Fruit fly (Drosophila melanogaster) whole organism, embryonic: ENCODE data around the gene CG5882.

Source experiments
- Blimp-1 ChIP-seq: fragments of 200-800 bp; sonication (Bioruptor generic); optimal IDR thresholded peaks from 3 replicates; lab custom pipeline; 2018; ENCODE audit warnings: missing biosample characterization, missing genetic modification characterization, mild to moderate bottlenecking, moderate library complexity, missing genetic modification reagents
- Bteb2 ChIP-seq: fragments of 200-800 bp; sonication (Bioruptor generic); optimal IDR thresholded peaks from 2 replicates; lab custom pipeline; 2016; ENCODE audit warnings: missing biosample characterization, missing genetic modification characterization
- CG10209 ChIP-seq: fragments of 200-800 bp; sonication (Bioruptor generic); optimal IDR thresholded peaks from 3 replicates; lab custom pipeline; 2017; ENCODE audit warnings: missing biosample characterization, mild to moderate bottlenecking, missing genetic modification characterization, missing genetic modification reagents
- CG11695 ChIP-seq: fragments of 200-800 bp; sonication (Bioruptor generic); IDR thresholded peaks from 3 replicates; pipeline ENCODE4 v1.3.6; 2022; ENCODE audit warnings: missing biosample characterization, missing genetic modification characterization
- CG12219 ChIP-seq: fragments of 200-800 bp; sonication (Bioruptor generic); optimal IDR thresholded peaks from 3 replicates; lab custom pipeline; 2018; ENCODE audit warnings: missing biosample characterization, mild to moderate bottlenecking, missing genetic modification characterization
- CG13123 ChIP-seq: fragments of 200-800 bp; sonication (Bioruptor generic); optimal IDR thresholded peaks from 2 replicates; lab custom pipeline; 2016; ENCODE audit warnings: missing biosample characterization, missing genetic modification characterization
- CG13296 ChIP-seq: fragments of 200-800 bp; sonication (Bioruptor generic); optimal IDR thresholded peaks from 3 replicates; lab custom pipeline; 2018; ENCODE audit warnings: missing biosample characterization, mild to moderate bottlenecking, missing genetic modification characterization
- CG13894 ChIP-seq: fragments of 200-800 bp; sonication (Bioruptor generic); optimal IDR thresholded peaks from 3 replicates; lab custom pipeline; 2018; ENCODE audit warnings: missing biosample characterization, mild to moderate bottlenecking, missing genetic modification characterization, moderate library complexity
- CG14014 ChIP-seq: fragments of 200-800 bp; sonication (Bioruptor generic); IDR thresholded peaks from 2 replicates; pipeline ENCODE4 v1.3.6; 2022; ENCODE audit warnings: missing biosample characterization, missing genetic modification characterization
- CG1602 ChIP-seq: fragments of 200-800 bp; sonication (Bioruptor generic); optimal IDR thresholded peaks from 3 replicates; lab custom pipeline; 2016; ENCODE audit warnings: missing biosample characterization, missing genetic modification characterization
- CG1603 ChIP-seq: fragments of 200-800 bp; sonication (Bioruptor generic); optimal IDR thresholded peaks from 2 replicates; lab custom pipeline; 2019; ENCODE audit warnings: missing biosample characterization, mild to moderate bottlenecking, missing genetic modification characterization, moderate library complexity
- CG16815 ChIP-seq: fragments of 200-800 bp; sonication (Bioruptor generic); optimal IDR thresholded peaks from 3 replicates; lab custom pipeline; 2017; ENCODE audit warnings: missing biosample characterization, mild to moderate bottlenecking, missing genetic modification characterization
- CG16863 ChIP-seq: fragments of 200-800 bp; sonication (Bioruptor generic); optimal IDR thresholded peaks from 3 replicates; lab custom pipeline; 2016; ENCODE audit warnings: missing biosample characterization, missing genetic modification characterization
- CG17385 ChIP-seq: fragments of 200-800 bp; sonication (Bioruptor generic); optimal IDR thresholded peaks from 3 replicates; lab custom pipeline; 2018; ENCODE audit warnings: missing biosample characterization, mild to moderate bottlenecking, missing genetic modification characterization
- CG2678 ChIP-seq: fragments of 200-800 bp; sonication (Bioruptor generic); optimal IDR thresholded peaks from 3 replicates; lab custom pipeline; 2019; ENCODE audit warnings: missing biosample characterization, mild to moderate bottlenecking, missing genetic modification characterization, moderate library complexity
- CG2875 ChIP-seq: fragments of 200-800 bp; sonication (Bioruptor generic); optimal IDR thresholded peaks from 2 replicates; lab custom pipeline; 2017; ENCODE audit warnings: missing biosample characterization, mild to moderate bottlenecking, missing genetic modification characterization, missing genetic modification reagents
- CG34376 ChIP-seq: fragments of 200-800 bp; sonication (Bioruptor generic); optimal IDR thresholded peaks from 2 replicates; lab custom pipeline; 2018; ENCODE audit warnings: missing biosample characterization, mild to moderate bottlenecking, missing genetic modification characterization
- CG5953 ChIP-seq: fragments of 200-800 bp; sonication (Bioruptor generic); IDR thresholded peaks from 2 replicates; pipeline ENCODE4 v1.3.6; 2022; ENCODE audit warnings: missing biosample characterization, missing genetic modification characterization
- CG6854 ChIP-seq: fragments of 200-800 bp; sonication (Bioruptor generic); optimal IDR thresholded peaks from 3 replicates; lab custom pipeline; 2017; ENCODE audit warnings: missing biosample characterization, mild to moderate bottlenecking, missing genetic modification characterization
- CG7556 ChIP-seq: fragments of 200-800 bp; sonication (Bioruptor generic); optimal IDR thresholded peaks from 2 replicates; lab custom pipeline; 2017; ENCODE audit warnings: missing biosample characterization, mild to moderate bottlenecking, missing genetic modification characterization
- CG7745 ChIP-seq: fragments of 200-800 bp; sonication (Bioruptor generic); optimal IDR thresholded peaks from 2 replicates; lab custom pipeline; 2018; ENCODE audit warnings: missing biosample characterization, mild to moderate bottlenecking, missing genetic modification characterization, moderate library complexity
- CG8388 ChIP-seq: fragments of 200-800 bp; sonication (Bioruptor generic); optimal IDR thresholded peaks from 2 replicates; lab custom pipeline; 2019; ENCODE audit warnings: missing biosample characterization, mild to moderate bottlenecking, missing genetic modification characterization, moderate library complexity
- CG9932 ChIP-seq: fragments of 200-800 bp; sonication (Bioruptor generic); IDR thresholded peaks from 2 replicates; pipeline ENCODE4 v1.3.6; 2022; ENCODE audit warnings: missing biosample characterization, missing genetic modification characterization
- Dbx ChIP-seq: fragments of 200-800 bp; sonication (Bioruptor generic); IDR thresholded peaks from 3 replicates; pipeline ENCODE4 v1.3.6; 2022; ENCODE audit warnings: missing biosample characterization, missing genetic modification characterization
- Dip3 ChIP-seq: fragments of 200-800 bp; sonication (Bioruptor generic); optimal IDR thresholded peaks from 3 replicates; lab custom pipeline; 2016; ENCODE audit warnings: missing biosample characterization, missing genetic modification characterization
- E2f2 ChIP-seq: fragments of 200-800 bp; sonication (Bioruptor generic); IDR thresholded peaks from 2 replicates; pipeline ENCODE4 v1.3.6; 2022; ENCODE audit warnings: missing biosample characterization, missing genetic modification characterization
- H15 ChIP-seq: fragments of 200-800 bp; sonication (Bioruptor generic); IDR thresholded peaks from 3 replicates; pipeline ENCODE4 v1.3.6; 2022; ENCODE audit warnings: missing biosample characterization, missing genetic modification characterization
- Hey ChIP-seq: fragments of 200-800 bp; sonication (Bioruptor generic); optimal IDR thresholded peaks from 3 replicates; lab custom pipeline; 2018; ENCODE audit warnings: missing biosample characterization, mild to moderate bottlenecking, missing genetic modification characterization
- HmgZ ChIP-seq: fragments of 200-800 bp; sonication (Bioruptor generic); optimal IDR thresholded peaks from 2 replicates; lab custom pipeline; 2018; ENCODE audit warnings: missing biosample characterization, mild to moderate bottlenecking, missing genetic modification characterization
- Hmr ChIP-seq: fragments of 200-800 bp; sonication (Bioruptor generic); optimal IDR thresholded peaks from 3 replicates; lab custom pipeline; 2017; ENCODE audit warnings: mild to moderate bottlenecking, missing biosample characterization, missing genetic modification reagents, missing genetic modification characterization
- NC2β ChIP-seq: fragments of 200-800 bp; sonication (Bioruptor generic); optimal IDR thresholded peaks from 2 replicates; lab custom pipeline; 2016; ENCODE audit warnings: missing biosample characterization, missing genetic modification characterization
- TFAM ChIP-seq: fragments of 200-800 bp; sonication (Bioruptor generic); optimal IDR thresholded peaks from 2 replicates; lab custom pipeline; 2017; ENCODE audit warnings: missing biosample characterization, missing genetic modification characterization, inconsistent platforms
- Vsx1 ChIP-seq: fragments of 200-800 bp; sonication (Bioruptor generic); optimal IDR thresholded peaks from 2 replicates; lab custom pipeline; 2017; ENCODE audit warnings: missing biosample characterization, mild to moderate bottlenecking, missing genetic modification characterization, missing genetic modification reagents
- Xbp1 ChIP-seq: fragments of 200-800 bp; sonication (Bioruptor generic); optimal IDR thresholded peaks from 3 replicates; lab custom pipeline; 2016; ENCODE audit warnings: missing biosample characterization, mild to moderate bottlenecking, missing genetic modification characterization
- ase ChIP-seq: fragments of 200-800 bp; sonication (Bioruptor generic); IDR thresholded peaks from 3 replicates; pipeline ENCODE4 v1.3.6; 2022; ENCODE audit warnings: missing biosample characterization, missing genetic modification characterization
- ash1 ChIP-seq: fragments of 200-800 bp; sonication (Bioruptor generic); optimal IDR thresholded peaks from 2 replicates; lab custom pipeline; 2018; ENCODE audit warnings: missing biosample characterization, mild to moderate bottlenecking, missing genetic modification characterization
- bab2 ChIP-seq: fragments of 200-800 bp; sonication (Bioruptor generic); optimal IDR thresholded peaks from 2 replicates; lab custom pipeline; 2016; ENCODE audit warnings: missing biosample characterization, missing genetic modification characterization
- caup ChIP-seq: fragments of 200-800 bp; sonication (Bioruptor generic); optimal IDR thresholded peaks from 3 replicates; lab custom pipeline; 2017; ENCODE audit warnings: missing biosample characterization, mild to moderate bottlenecking, missing genetic modification characterization, moderate library complexity; ENCODE audit not compliant: severe bottlenecking
- dpn ChIP-seq, 2 experiments: fragments of 200-800 bp; sonication (Bioruptor generic); optimal IDR thresholded peaks; 3 replicates each; lab custom pipeline; 2016; ENCODE audit warnings: missing biosample characterization in 2 of 2, missing genetic modification characterization in 2 of 2
- fd3F ChIP-seq: fragments of 200-800 bp; sonication (Bioruptor generic); optimal IDR thresholded peaks from 2 replicates; lab custom pipeline; 2018; ENCODE audit warnings: missing biosample characterization, mild to moderate bottlenecking, missing genetic modification characterization, moderate library complexity
- gem ChIP-seq: fragments of 200-800 bp; sonication (Bioruptor generic); optimal IDR thresholded peaks from 2 replicates; lab custom pipeline; 2019; ENCODE audit warnings: missing biosample characterization, mild to moderate bottlenecking, missing genetic modification characterization, moderate library complexity
- grau ChIP-seq: fragments of 200-800 bp; optimal IDR thresholded peaks from 3 replicates; lab custom pipeline; 2019; ENCODE audit warnings: missing biosample characterization, mild to moderate bottlenecking, missing genetic modification characterization, moderate library complexity
- lilli ChIP-seq: fragments of 200-800 bp; sonication (Bioruptor generic); optimal IDR thresholded peaks from 3 replicates; lab custom pipeline; 2016; ENCODE audit warnings: missing biosample characterization, missing genetic modification characterization
- odd ChIP-seq: fragments of 200-800 bp; sonication (Bioruptor generic); optimal IDR thresholded peaks from 2 replicates; lab custom pipeline; 2017; ENCODE audit warnings: missing biosample characterization, mild to moderate bottlenecking, missing genetic modification characterization
- pb ChIP-seq: fragments of 200-800 bp; sonication (Bioruptor generic); optimal IDR thresholded peaks from 3 replicates; lab custom pipeline; 2016; ENCODE audit warnings: missing biosample characterization, missing genetic modification characterization
- rib ChIP-seq: fragments of 200-800 bp; sonication (Bioruptor generic); IDR thresholded peaks from 2 replicates; pipeline ENCODE4 v1.3.6; 2022; ENCODE audit warnings: missing biosample characterization, missing genetic modification characterization
- scrt ChIP-seq: fragments of 200-800 bp; sonication (Bioruptor generic); optimal IDR thresholded peaks from 2 replicates; lab custom pipeline; 2018; ENCODE audit warnings: missing biosample characterization, mild to moderate bottlenecking, missing genetic modification characterization, moderate library complexity
- sd ChIP-seq: fragments of 200-800 bp; sonication (Bioruptor generic); optimal IDR thresholded peaks from 3 replicates; lab custom pipeline; 2018; ENCODE audit warnings: missing biosample characterization, mild to moderate bottlenecking, missing genetic modification characterization, moderate library complexity
- toy ChIP-seq: fragments of 200-800 bp; sonication (Bioruptor generic); IDR thresholded peaks from 2 replicates; pipeline ENCODE4 v1.3.6; 2022; ENCODE audit warnings: missing biosample characterization, missing genetic modification characterization
- wek ChIP-seq: fragments of 200-800 bp; sonication (Bioruptor generic); optimal IDR thresholded peaks from 3 replicates; lab custom pipeline; 2018; ENCODE audit warnings: missing biosample characterization, mild to moderate bottlenecking, missing genetic modification characterization, moderate library complexity

CG5882 gene

dm6 chr3R:27131408-27131807, 13.0 kb downstream of the CG5882 start (continued):
- TF ChIP-seq Dbx (peak; percentile 81; the same call in 2 of the 3 replicates), CG6854 (GFP tag; lab: Kevin White, UChicago) (peak; percentile 27), wek (GFP tag; lab: Kevin White, UChicago) (peak; percentile 58), ase (GFP tag; lab: Robert Waterston, UW) (no peak), CG16815 (GFP tag; lab: Kevin White, UChicago) (no peak), Vsx1 (GFP tag; lab: Kevin White, UChicago) (peak; percentile 71), rib (GFP tag; lab: Robert Waterston, UW) (peak; percentile 66), Blimp-1 (GFP tag; lab: Kevin White, UChicago) (peak; percentile 1), CG17385 (GFP tag; lab: Kevin White, UChicago) (peak; percentile 15), H15 (no peak), ash1 (GFP tag; lab: Kevin White, UChicago) (peak; percentile 60), pb (GFP tag; lab: Kevin White, UChicago) (no peak), CG7745 (tag; lab: Kevin White, UChicago) (no peak), scrt (GFP tag; lab: Kevin White, UChicago) (peak; percentile 52), CG2678 (tag; lab: Kevin White, UChicago) (peak; percentile 66), CG13296 (GFP tag; lab: Kevin White, UChicago) (peak; percentile 61), Dip3 (GFP tag; lab: Kevin White, UChicago) (peak; percentile 56), caup (GFP tag; lab: Kevin White, UChicago) (peak; percentile 86), E2f2 (GFP tag; lab: Robert Waterston, UW) (no peak), CG10209 (GFP tag; lab: Kevin White, UChicago) (peak; percentile 72), CG12219 (GFP tag; lab: Kevin White, UChicago) (peak; percentile 16), Hey (tag; lab: Kevin White, UChicago) (peak; percentile 25), CG9932 (peak; percentile 53), CG14014 (peak; percentile 73; the same call in 1 of the 2 replicates), sd (peak; percentile 7), lilli (GFP tag; lab: Kevin White, UChicago) (peak; percentile 25), CG8388 (GFP tag; lab: Kevin White, UChicago) (no peak), odd (GFP tag; lab: Kevin White, UChicago) (peak; percentile 36), toy (peak; percentile 56; the same call in 1 of the 2 replicates), CG34376 (peak; percentile 63), Bteb2 (peak; percentile 14), CG1603 (no peak), CG7556 (GFP tag; lab: Kevin White, UChicago) (peak; percentile 34), grau (tag; lab: Kevin White, UChicago) (peak; percentile 16), TFAM (GFP tag; lab: Kevin White, UChicago) (no peak), Hmr (GFP tag; lab: Kevin White, UChicago) (peak; percentile 87), dpn (GFP tag; optimal IDR thresholded peaks at IDR 0.05; lab: Kevin White, UChicago) (peak; percentile 27 to 67), NC2β (GFP tag; lab: Kevin White, UChicago) (no peak), CG1602 (GFP tag; lab: Kevin White, UChicago) (no peak), CG5953 (GFP tag; lab: Robert Waterston, UW) (0 out of 2 replicates have a peak, but pooled peaks have one; percentile 39), fd3F (GFP tag; lab: Kevin White, UChicago) (peak; percentile 61), CG13123 (GFP tag; lab: Kevin White, UChicago) (peak; percentile 8), CG2875 (GFP tag; lab: Kevin White, UChicago) (peak; percentile 32), HmgZ (peak; percentile 54), Xbp1 (GFP tag; lab: Kevin White, UChicago) (no peak), bab2 (peak; percentile 28), CG11695 (0 out of 3 replicates have a peak, but pooled peaks have one; percentile 42), gem (peak; percentile 30), CG13894 (tag; lab: Kevin White, UChicago) (peak; percentile 57), CG16863 (GFP tag; lab: Kevin White, UChicago) (no peak)
